Comparison of ENCODE assay signal across 4 worm cellular contexts in genomic region chrIII:5108746-5109145, ce11.
TF ChIP-seq lines count a peak whose summit lies in the region.

No protein-coding gene starts in this region.

TF ChIP-seq in whole organism, L2 larva, 48 proteins besides CTCF, POLR2A, EP300 and RAD21 (continues in another document):
- TF ChIP-seq crh-2 (tag; optimal IDR thresholded peaks at IDR 0.05; lab: Kevin White, UChicago) = peak; percentile 49
- peak; percentile 78 for TF ChIP-seq sma-9 (GFP tag; optimal IDR thresholded peaks at IDR 0.05; lab: Kevin White, UChicago)
- no peak for TF ChIP-seq sma-9 (tag; optimal IDR thresholded peaks at IDR 0.05; lab: Kevin White, UChicago)
- no peak for TF ChIP-seq mbf-1 (tag; optimal IDR thresholded peaks at IDR 0.05; lab: Kevin White, UChicago)
- TF ChIP-seq nhr-23 (tag; optimal IDR thresholded peaks at IDR 0.05; lab: Kevin White, UChicago) = no peak
- no peak for TF ChIP-seq elt-3 (tag; optimal IDR thresholded peaks at IDR 0.05; lab: Kevin White, UChicago)
- TF ChIP-seq nhr-21 (tag; optimal IDR thresholded peaks at IDR 0.05; lab: Kevin White, UChicago) = no peak
- TF ChIP-seq ama-1 (optimal IDR thresholded peaks at IDR 0.05; lab: Kevin White, UChicago) = no peak
- no peak for TF ChIP-seq dmd-4 (tag; optimal IDR thresholded peaks at IDR 0.05; lab: Kevin White, UChicago)
- TF ChIP-seq zag-1 (tag; optimal IDR thresholded peaks at IDR 0.05; lab: Kevin White, UChicago) = no peak
- peak; percentile 24 for TF ChIP-seq snpc-4 (tag; optimal IDR thresholded peaks at IDR 0.05; lab: Kevin White, UChicago)
- peak; percentile 29 for TF ChIP-seq nhr-10 (tag; optimal IDR thresholded peaks at IDR 0.05; lab: Kevin White, UChicago)
- TF ChIP-seq peb-1 (tag; optimal IDR thresholded peaks at IDR 0.05; lab: Kevin White, UChicago) = no peak
- no peak for TF ChIP-seq nhr-6 (tag; optimal IDR thresholded peaks at IDR 0.05; lab: Kevin White, UChicago)
- no peak for TF ChIP-seq nhr-237 (tag; optimal IDR thresholded peaks at IDR 0.05; lab: Kevin White, UChicago)
- TF ChIP-seq nhr-77 (tag; optimal IDR thresholded peaks at IDR 0.05; lab: Kevin White, UChicago) = no peak
- no peak for TF ChIP-seq ceh-16 (tag; optimal IDR thresholded peaks at IDR 0.05; lab: Kevin White, UChicago)
- TF ChIP-seq lin-13 (GFP tag; optimal IDR thresholded peaks at IDR 0.05; lab: Kevin White, UChicago) = no peak
- TF ChIP-seq blmp-1 (tag; optimal IDR thresholded peaks at IDR 0.05; lab: Kevin White, UChicago; ENCODE audit: insufficient read depth) = no peak
- TF ChIP-seq gmeb-1 (tag; optimal IDR thresholded peaks at IDR 0.05; lab: Kevin White, UChicago) = peak; percentile 52
- TF ChIP-seq unc-62 (GFP tag; optimal IDR thresholded peaks at IDR 0.05; lab: Kevin White, UChicago) = no peak
- TF ChIP-seq Y55F3AM.14 (GFP tag; optimal IDR thresholded peaks at IDR 0.05; lab: Kevin White, UChicago) = no peak
- TF ChIP-seq ztf-1 (GFP tag; conservative IDR thresholded peaks at IDR 0.05; lab: Robert Waterston, UW) = no peak
- peak; percentile 21 for TF ChIP-seq sma-3 (GFP tag; optimal IDR thresholded peaks at IDR 0.05; lab: Kevin White, UChicago)

TF ChIP-seq in whole organism, L4 larva, 104 proteins besides CTCF, POLR2A, EP300 and RAD21 (continues in another document):
- TF ChIP-seq dpl-1 (GFP tag; optimal IDR thresholded peaks at IDR 0.05; lab: Kevin White, UChicago) (peak; percentile 42), Y48G9A.11 (GFP tag; IDR thresholded peaks at IDR 0.05; lab: Robert Waterston, UW) (no peak), zfp-2 (tag; optimal IDR thresholded peaks at IDR 0.05; lab: Kevin White, UChicago) (no peak), nhr-28 (tag; optimal IDR thresholded peaks at IDR 0.05; lab: Kevin White, UChicago) (peak; percentile 19), mep-1 (tag; optimal IDR thresholded peaks at IDR 0.05; lab: Kevin White, UChicago) (no peak), F44E2.7 (GFP tag; IDR thresholded peaks at IDR 0.05; lab: Robert Waterston, UW) (no peak), lin-15B (tag; optimal IDR thresholded peaks at IDR 0.05; lab: Kevin White, UChicago) (peak; percentile 35), F10B5.3 (tag; optimal IDR thresholded peaks at IDR 0.05; lab: Kevin White, UChicago) (no peak), mes-2 (tag; optimal IDR thresholded peaks at IDR 0.05; lab: Kevin White, UChicago; ENCODE audit: poor library complexity, severe bottlenecking) (peak; percentile 94), nhr-10 (tag; optimal IDR thresholded peaks at IDR 0.05; lab: Kevin White, UChicago) (no peak), php-3 (GFP tag; IDR thresholded peaks at IDR 0.05; lab: Robert Waterston, UW) (no peak), dve-1 (tag; optimal IDR thresholded peaks at IDR 0.05; lab: Kevin White, UChicago; ENCODE audit: insufficient read depth) (peak; percentile 39), mxl-3 (GFP tag; optimal IDR thresholded peaks at IDR 0.05; lab: Kevin White, UChicago) (peak; percentile 48), nhr-76 (tag; optimal IDR thresholded peaks at IDR 0.05; lab: Kevin White, UChicago) (no peak), aha-1 (tag; lab: Kevin White, UChicago) (peak; percentile 71), ztf-7 (tag; optimal IDR thresholded peaks at IDR 0.05; lab: Kevin White, UChicago) (no peak), lin-13 (GFP tag; optimal IDR thresholded peaks at IDR 0.05; lab: Kevin White, UChicago) (no peak), nhr-42 (GFP tag; IDR thresholded peaks at IDR 0.05; lab: Robert Waterston, UW) (no peak), pha-4 (GFP tag; IDR thresholded peaks at IDR 0.05; lab: Robert Waterston, UW) (no peak), pha-4 (tag; optimal IDR thresholded peaks at IDR 0.05; lab: Kevin White, UChicago) (peak; percentile 60), snpc-1.2 (GFP tag; IDR thresholded peaks at IDR 0.05; lab: Robert Waterston, UW) (no peak), nhr-41 (GFP tag; IDR thresholded peaks at IDR 0.05; lab: Robert Waterston, UW) (no peak), nhr-48 (tag; optimal IDR thresholded peaks at IDR 0.05; lab: Kevin White, UChicago) (no peak), daf-19 (GFP tag; conservative IDR thresholded peaks at IDR 0.05; lab: Robert Waterston, UW) (no peak), F26F4.8 (GFP tag; conservative IDR thresholded peaks at IDR 0.05; lab: Robert Waterston, UW) (no peak)

TF ChIP-seq in whole organism, late embryonic, 69 proteins besides CTCF, POLR2A, EP300 and RAD21 (continues in another document):
- no peak for TF ChIP-seq pag-3 (tag; optimal IDR thresholded peaks at IDR 0.05; lab: Kevin White, UChicago; ENCODE audit: borderline replicate concordance)
- TF ChIP-seq hlh-8 (tag; optimal IDR thresholded peaks at IDR 0.05; lab: Kevin White, UChicago) = peak; percentile 67
- peak; percentile 5 for TF ChIP-seq ceh-34 (tag; optimal IDR thresholded peaks at IDR 0.05; lab: Kevin White, UChicago)
- TF ChIP-seq madf-2 (tag; optimal IDR thresholded peaks at IDR 0.05; lab: Kevin White, UChicago) = no peak
- no peak for TF ChIP-seq pat-9 (tag; optimal IDR thresholded peaks at IDR 0.05; lab: Kevin White, UChicago)
- peak; percentile 63 for TF ChIP-seq tbx-2 (tag; optimal IDR thresholded peaks at IDR 0.05; lab: Kevin White, UChicago)
- TF ChIP-seq nfya-1 (tag; optimal IDR thresholded peaks at IDR 0.05; lab: Kevin White, UChicago) = peak; percentile 55
- peak; percentile 57 for TF ChIP-seq unc-42 (tag; optimal IDR thresholded peaks at IDR 0.05; lab: Kevin White, UChicago)
- no peak for TF ChIP-seq Y22D7AL.16 (tag; optimal IDR thresholded peaks at IDR 0.05; lab: Kevin White, UChicago)
- TF ChIP-seq pha-4 (tag; optimal IDR thresholded peaks at IDR 0.05; lab: Kevin White, UChicago) = no peak
- no peak for TF ChIP-seq fkh-10 (GFP tag; optimal IDR thresholded peaks at IDR 0.05; lab: Kevin White, UChicago)
- TF ChIP-seq fkh-6 (tag; optimal IDR thresholded peaks at IDR 0.05; lab: Kevin White, UChicago) = no peak
- TF ChIP-seq ceh-30 (tag; optimal IDR thresholded peaks at IDR 0.05; lab: Kevin White, UChicago) = no peak
- TF ChIP-seq C08G9.2 (tag; optimal IDR thresholded peaks at IDR 0.05; lab: Kevin White, UChicago) = peak; percentile 77
- no peak for TF ChIP-seq ceh-45 (GFP tag; IDR thresholded peaks at IDR 0.05; lab: Robert Waterston, UW)
- TF ChIP-seq ceh-6 (GFP tag; optimal IDR thresholded peaks at IDR 0.05; lab: Kevin White, UChicago) = no peak
- no peak for TF ChIP-seq hlh-30 (tag; optimal IDR thresholded peaks at IDR 0.05; lab: Kevin White, UChicago; ENCODE audit: insufficient read depth)
- no peak for TF ChIP-seq elt-2 (tag; optimal IDR thresholded peaks at IDR 0.05; lab: Kevin White, UChicago)
- peak; percentile 35 for TF ChIP-seq tbx-7 (tag; optimal IDR thresholded peaks at IDR 0.05; lab: Kevin White, UChicago)
- no peak for TF ChIP-seq pha-2 (tag; optimal IDR thresholded peaks at IDR 0.05; lab: Kevin White, UChicago)
- no peak for TF ChIP-seq K09A11.1 (tag; optimal IDR thresholded peaks at IDR 0.05; lab: Kevin White, UChicago; ENCODE audit: insufficient read depth)
- TF ChIP-seq F13H6.1 (tag; optimal IDR thresholded peaks at IDR 0.05; lab: Kevin White, UChicago) = peak; percentile 6
- TF ChIP-seq lim-6 (tag; optimal IDR thresholded peaks at IDR 0.05; lab: Kevin White, UChicago) = no peak
- TF ChIP-seq unc-86 (tag; optimal IDR thresholded peaks at IDR 0.05; lab: Kevin White, UChicago) = no peak
- TF ChIP-seq sox-4 (tag; optimal IDR thresholded peaks at IDR 0.05; lab: Kevin White, UChicago) = no peak
- no peak for TF ChIP-seq che-1 (tag; optimal IDR thresholded peaks at IDR 0.05; lab: Kevin White, UChicago)
- TF ChIP-seq elt-4 (tag; optimal IDR thresholded peaks at IDR 0.05; lab: Kevin White, UChicago) = no peak

TF ChIP-seq in whole organism, mixed stage, embryonic, 35 proteins besides CTCF, POLR2A, EP300 and RAD21:
- TF ChIP-seq snpc-4 (tag; optimal IDR thresholded peaks at IDR 0.05; lab: Kevin White, UChicago) (no peak), M03D4.4 (tag; optimal IDR thresholded peaks at IDR 0.05; lab: Kevin White, UChicago) (no peak), mep-1 (tag; optimal IDR thresholded peaks at IDR 0.05; lab: Kevin White, UChicago) (peak; percentile 76), pha-4 (tag; optimal IDR thresholded peaks at IDR 0.05; lab: Kevin White, UChicago) (no peak), nhr-76 (tag; optimal IDR thresholded peaks at IDR 0.05; lab: Kevin White, UChicago) (no peak), cnd-1 (tag; optimal IDR thresholded peaks at IDR 0.05; lab: Kevin White, UChicago) (peak; percentile 84), mab-5 (tag; optimal IDR thresholded peaks at IDR 0.05; lab: Kevin White, UChicago) (no peak), lin-32 (GFP tag; optimal IDR thresholded peaks at IDR 0.05; lab: Kevin White, UChicago) (peak; percentile 79), hlh-1 (tag; optimal IDR thresholded peaks at IDR 0.05; lab: Kevin White, UChicago) (peak; percentile 99), lin-13 (tag; optimal IDR thresholded peaks at IDR 0.05; lab: Kevin White, UChicago) (no peak), ces-1 (GFP tag; optimal IDR thresholded peaks at IDR 0.05; lab: Kevin White, UChicago) (peak; percentile 48), sptf-1 (tag; optimal IDR thresholded peaks at IDR 0.05; lab: Kevin White, UChicago) (no peak), ceh-83 (GFP tag; optimal IDR thresholded peaks at IDR 0.05; lab: Kevin White, UChicago) (no peak), nhr-28 (tag; optimal IDR thresholded peaks at IDR 0.05; lab: Kevin White, UChicago) (no peak), drap-1 (GFP tag; optimal IDR thresholded peaks at IDR 0.05; lab: Kevin White, UChicago) (no peak), unc-120 (tag; optimal IDR thresholded peaks at IDR 0.05; lab: Kevin White, UChicago; ENCODE audit: poor library complexity, severe bottlenecking) (peak; percentile 40), elt-1 (tag; optimal IDR thresholded peaks at IDR 0.05; lab: Kevin White, UChicago; ENCODE audit: borderline replicate concordance, insufficient read depth) (peak; percentile 55), nhr-237 (tag; optimal IDR thresholded peaks at IDR 0.05; lab: Kevin White, UChicago) (no peak), nhr-2 (tag; optimal IDR thresholded peaks at IDR 0.05; lab: Kevin White, UChicago) (no peak), bed-3 (GFP tag; optimal IDR thresholded peaks at IDR 0.05; lab: Kevin White, UChicago) (no peak), unc-39 (tag; optimal IDR thresholded peaks at IDR 0.05; lab: Kevin White, UChicago) (no peak), ham-2 (GFP tag; optimal IDR thresholded peaks at IDR 0.05; lab: Kevin White, UChicago) (no peak), blmp-1 (tag; optimal IDR thresholded peaks at IDR 0.05; lab: Kevin White, UChicago) (no peak), ceh-39 (tag; optimal IDR thresholded peaks at IDR 0.05; lab: Kevin White, UChicago) (no peak)
